Fruit fly (Drosophila melanogaster): ENCODE measurements around the gene Top2.
A peak's percentile ranks its signal among the peaks of the same experiment; 100 is the strongest.

Top2 gene

DNA sequence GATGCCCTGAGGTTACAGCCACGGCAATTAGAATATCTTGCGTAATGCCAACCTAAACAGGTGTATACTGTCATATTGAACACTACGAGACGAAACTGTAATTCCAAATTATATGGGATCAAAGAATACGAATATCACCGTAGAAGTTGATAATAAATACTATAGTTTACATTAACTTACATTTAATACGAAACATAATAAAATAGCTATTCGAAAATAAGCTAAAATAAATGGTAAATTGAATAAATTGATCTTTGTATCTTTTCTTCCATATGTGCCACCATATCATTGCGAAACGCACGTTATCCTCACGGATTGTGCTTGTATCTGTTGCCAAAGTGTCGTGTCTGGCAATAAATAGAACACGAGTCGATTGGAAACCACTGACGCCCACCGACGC, 37.4 kb downstream of the Top2 start (continued):
- no peak for TF ChIP-seq ewg (GFP tag; optimal IDR thresholded peaks at IDR 0.05)
- TF ChIP-seq CG17361 (GFP tag; IDR thresholded peaks at IDR 0.05), result no peak
- TF ChIP-seq CG6813 (GFP tag; optimal IDR thresholded peaks at IDR 0.05), result no peak
- no peak for TF ChIP-seq Antp (GFP tag; optimal IDR thresholded peaks at IDR 0.05)
- TF ChIP-seq CG14014 (GFP tag; IDR thresholded peaks at IDR 0.05), result peak; percentile 45; the same call in 1 of the 2 replicates
- no peak for TF ChIP-seq ash1 (GFP tag; optimal IDR thresholded peaks at IDR 0.05)
- TF ChIP-seq Poxn (GFP tag; IDR thresholded peaks at IDR 0.05), result no peak
- no peak for TF ChIP-seq esg (GFP tag; conservative IDR thresholded peaks at IDR 0.05)
- no peak for TF ChIP-seq CG7271 (tag; optimal IDR thresholded peaks at IDR 0.05)
- no peak for TF ChIP-seq CG9215 (GFP tag; IDR thresholded peaks at IDR 0.05)
- TF ChIP-seq CoRest (tag; optimal IDR thresholded peaks at IDR 0.05), result peak; percentile 49
- TF ChIP-seq Scr (GFP tag; IDR thresholded peaks at IDR 0.05; ENCODE audit: partially characterized antibody), result no peak
- no peak for TF ChIP-seq tap (tag; optimal IDR thresholded peaks at IDR 0.05)
- 0 out of 3 replicates have a peak, but pooled peaks have one; percentile 20 for TF ChIP-seq Dbx (GFP tag; IDR thresholded peaks at IDR 0.05)
- TF ChIP-seq CG14050 (GFP tag; IDR thresholded peaks at IDR 0.05), result no peak
- TF ChIP-seq bcd (GFP tag; optimal IDR thresholded peaks at IDR 0.05), result no peak
- no peak for TF ChIP-seq CG1792 (GFP tag; optimal IDR thresholded peaks at IDR 0.05)
- TF ChIP-seq B-H2 (GFP tag; optimal IDR thresholded peaks at IDR 0.05), result no peak
- no peak for TF ChIP-seq CG11696 (GFP tag; IDR thresholded peaks at IDR 0.05)
- no peak for TF ChIP-seq CG9797 (GFP tag; optimal IDR thresholded peaks at IDR 0.05)
- TF ChIP-seq fd64A (GFP tag; optimal IDR thresholded peaks at IDR 0.05), result no peak
- TF ChIP-seq CG17612 (GFP tag; IDR thresholded peaks at IDR 0.05), result no peak
- no peak for TF ChIP-seq YL-1 (GFP tag; optimal IDR thresholded peaks at IDR 0.05)
- TF ChIP-seq dysf (GFP tag; IDR thresholded peaks at IDR 0.05), result peak; percentile 67; the same call in 2 of the 3 replicates
- TF ChIP-seq scrt (GFP tag; optimal IDR thresholded peaks at IDR 0.05), result no peak
- TF ChIP-seq CG6854 (GFP tag; optimal IDR thresholded peaks at IDR 0.05), result no peak
- no peak for TF ChIP-seq CG17912 (GFP tag; optimal IDR thresholded peaks at IDR 0.05)
- peak; percentile 50 for TF ChIP-seq CG12769 (tag; optimal IDR thresholded peaks at IDR 0.05)
- no peak for TF ChIP-seq Doc3 (GFP tag; IDR thresholded peaks at IDR 0.05; ENCODE audit: partially characterized antibody)
- no peak for TF ChIP-seq CG6765 (GFP tag; optimal IDR thresholded peaks at IDR 0.05)
- no peak for TF ChIP-seq CG12236 (GFP tag; optimal IDR thresholded peaks at IDR 0.05)
- TF ChIP-seq CG8359 (GFP tag; optimal IDR thresholded peaks at IDR 0.05; ENCODE audit: borderline replicate concordance), result no peak
- TF ChIP-seq CG14965 (GFP tag; optimal IDR thresholded peaks at IDR 0.05; ENCODE audit: borderline replicate concordance), result no peak
- TF ChIP-seq croc (GFP tag; conservative IDR thresholded peaks at IDR 0.05), result no peak
- no peak for TF ChIP-seq CG6175 (GFP tag; IDR thresholded peaks at IDR 0.05)
- no peak for TF ChIP-seq CG10267 (tag; optimal IDR thresholded peaks at IDR 0.05)
- no peak for TF ChIP-seq Sin3A (optimal IDR thresholded peaks at IDR 0.05)
- TF ChIP-seq ap (GFP tag; IDR thresholded peaks at IDR 0.05), result no peak
- TF ChIP-seq HLHmδ (GFP tag; optimal IDR thresholded peaks at IDR 0.05), result no peak
- peak; percentile 59 for TF ChIP-seq Atf6 (GFP tag; IDR thresholded peaks at IDR 0.05)
- no peak for TF ChIP-seq dpn (GFP tag; optimal IDR thresholded peaks at IDR 0.05)
- no peak for TF ChIP-seq CG43689 (GFP tag; IDR thresholded peaks at IDR 0.05)
- TF ChIP-seq wek (GFP tag; optimal IDR thresholded peaks at IDR 0.05), result no peak
- TF ChIP-seq bab2 (GFP tag; optimal IDR thresholded peaks at IDR 0.05), result no peak
- peak; percentile 37 for TF ChIP-seq CG7839 (tag; optimal IDR thresholded peaks at IDR 0.05)
- no peak for TF ChIP-seq C15 (GFP tag; IDR thresholded peaks at IDR 0.05)
- no peak; the same call in 1 of the 2 replicates for TF ChIP-seq lmd (GFP tag; IDR thresholded peaks at IDR 0.05)
- TF ChIP-seq CG8089 (GFP tag; optimal IDR thresholded peaks at IDR 0.05), result no peak
- TF ChIP-seq ci (GFP tag; IDR thresholded peaks at IDR 0.05), result no peak
- TF ChIP-seq tx (GFP tag; optimal IDR thresholded peaks at IDR 0.05), result no peak
- TF ChIP-seq CG12391 (tag; optimal IDR thresholded peaks at IDR 0.05), result no peak
- no peak for TF ChIP-seq pb (GFP tag; optimal IDR thresholded peaks at IDR 0.05)

Measured in whole organism, embryonic.